Worm (Caenorhabditis elegans): ENCODE data around the gene dml-1.
"Not testable (repeated sequence)": the region's sequence is repeated elsewhere in the genome, so short reads cannot be mapped to it uniquely, and the experiment has no call there.

Gene dml-1

ce11 chrIV:2916043-2916442, 29.3 kb downstream of the dml-1 start:
- TF ChIP-seq lin-35 (GFP tag; optimal IDR thresholded peaks at IDR 0.05) (no peak), efl-1 (GFP tag; optimal IDR thresholded peaks at IDR 0.05) (peak; percentile 24)

ce11 chrIV:2917729-2918128, 31.0 kb downstream of the dml-1 start, which contains the start of gene Y54G2A.50:
Y54G2A.50 (plus strand) TSS chrIV:2918029.
- not testable (repeated sequence) for TF ChIP-seq sea-2 (GFP tag; IDR thresholded peaks at IDR 0.05); repo-1 (tag; optimal IDR thresholded peaks at IDR 0.05); lir-1 (GFP tag; conservative IDR thresholded peaks at IDR 0.05)

ce11 chrIV:2922196-2922595, 35.4 kb downstream of the dml-1 start, which contains the start of gene fbxc-45:
fbxc-45 (minus strand) TSS chrIV:2922243.
- peak; percentile 80 for TF ChIP-seq F33H1.4 (GFP tag; IDR thresholded peaks at IDR 0.05)
- TF ChIP-seq snpc-3.4 (tag; optimal IDR thresholded peaks at IDR 0.05): peak; percentile 12
- TF ChIP-seq dpl-1 (GFP tag; optimal IDR thresholded peaks at IDR 0.05): no peak
- TF ChIP-seq egrh-3 (GFP tag; IDR thresholded peaks at IDR 0.05): no peak
- peak; percentile 73 for TF ChIP-seq xnd-1 (tag; optimal IDR thresholded peaks at IDR 0.05)
- TF ChIP-seq hmg-1.2 (GFP tag; IDR thresholded peaks at IDR 0.05): 0 out of 2 replicates have a peak, but pooled peaks have one; percentile 5
- TF ChIP-seq K11D2.4 (GFP tag; IDR thresholded peaks at IDR 0.05): no peak
- no peak for TF ChIP-seq nfyb-1 (GFP tag; IDR thresholded peaks at IDR 0.05)
- peak; percentile 87 for TF ChIP-seq lsl-1 (GFP tag; optimal IDR thresholded peaks at IDR 0.05)
- no peak for TF ChIP-seq ztf-6 (GFP tag; IDR thresholded peaks at IDR 0.05)
- peak; percentile 53 for TF ChIP-seq him-1 (tag; optimal IDR thresholded peaks at IDR 0.05)
- peak; percentile 60; the same call in 1 of the 2 replicates for TF ChIP-seq D2030.7 (GFP tag; IDR thresholded peaks at IDR 0.05)
- peak; percentile 15 for TF ChIP-seq lin-54 (GFP tag; optimal IDR thresholded peaks at IDR 0.05)
- peak; percentile 68 for TF ChIP-seq madf-6 (GFP tag; IDR thresholded peaks at IDR 0.05)

- TF ChIP-seq madf-8 (GFP tag; conservative IDR thresholded peaks at IDR 0.05) (no peak), efl-1 (GFP tag; optimal IDR thresholded peaks at IDR 0.05) (no peak), D2030.7 (GFP tag; IDR thresholded peaks at IDR 0.05) (no peak), B0336.3 (GFP tag; IDR thresholded peaks at IDR 0.05) (no peak), zim-3 (tag; optimal IDR thresholded peaks at IDR 0.05) (no peak), lag-1 (GFP tag; IDR thresholded peaks at IDR 0.05) (no peak), ccch-3 (GFP tag; optimal IDR thresholded peaks at IDR 0.05) (no peak), ceh-100 (GFP tag; IDR thresholded peaks at IDR 0.05) (no peak), mcd-1 (GFP tag; IDR thresholded peaks at IDR 0.05) (no peak)
Measured at ce11 chrIV:2925591-2925990, 38.8 kb downstream of the dml-1 start, which contains the start of gene ubc-13. ubc-13 (minus strand) TSS chrIV:2925691.

ce11 chrIV:2928409-2928808, 41.7 kb downstream of the dml-1 start, which contains the start of gene manf-1:
manf-1 (minus strand) TSS chrIV:2928421.
- TF ChIP-seq dpl-1 (GFP tag; optimal IDR thresholded peaks at IDR 0.05): no peak
- TF ChIP-seq ama-1 (optimal IDR thresholded peaks at IDR 0.05): peak; percentile 26
- TF ChIP-seq ama-1 (GFP tag; optimal IDR thresholded peaks at IDR 0.05): no peak
- TF ChIP-seq cebp-1 (GFP tag; IDR thresholded peaks at IDR 0.05): no peak
- TF ChIP-seq cebp-1 (tag; optimal IDR thresholded peaks at IDR 0.05): peak; percentile 67
- TF ChIP-seq hlh-26 (GFP tag; conservative IDR thresholded peaks at IDR 0.05): no peak
- peak; percentile 2 for TF ChIP-seq F23B12.7 (tag; optimal IDR thresholded peaks at IDR 0.05; ENCODE audit: insufficient read depth)
- no peak for TF ChIP-seq mel-28 (tag; optimal IDR thresholded peaks at IDR 0.05; ENCODE audit: borderline replicate concordance)
- peak; percentile 45; the same call in 1 of the 2 replicates for TF ChIP-seq hmg-1.2 (GFP tag; IDR thresholded peaks at IDR 0.05)
- peak; percentile 78 to 88 for TF ChIP-seq let-607 (tag; optimal IDR thresholded peaks at IDR 0.05)
- 0 out of 2 replicates have a peak, but pooled peaks have one; percentile 47 for TF ChIP-seq B0336.3 (GFP tag; IDR thresholded peaks at IDR 0.05)
- no peak for TF ChIP-seq somi-1 (GFP tag; optimal IDR thresholded peaks at IDR 0.05)
- TF ChIP-seq zim-3 (tag; optimal IDR thresholded peaks at IDR 0.05): no peak
- TF ChIP-seq tbp1 (GFP tag; optimal IDR thresholded peaks at IDR 0.05): peak; percentile 32
- no peak for TF ChIP-seq ceh-27 (GFP tag; optimal IDR thresholded peaks at IDR 0.05)
- peak; percentile 51 for TF ChIP-seq lsl-1 (GFP tag; optimal IDR thresholded peaks at IDR 0.05)
- TF ChIP-seq lin-54 (GFP tag; optimal IDR thresholded peaks at IDR 0.05): peak; percentile 60
- TF ChIP-seq rcor-1 (GFP tag; IDR thresholded peaks at IDR 0.05): 0 out of 2 replicates have a peak, but pooled peaks have one; percentile 36
- peak; percentile 75 for TF ChIP-seq lin-40 (tag; optimal IDR thresholded peaks at IDR 0.05)
- 0 out of 2 replicates have a peak, but pooled peaks have one; percentile 29 for TF ChIP-seq C17E4.6 (GFP tag; IDR thresholded peaks at IDR 0.05)
- TF ChIP-seq unc-62 (GFP tag; optimal IDR thresholded peaks at IDR 0.05): no peak
- 0 out of 2 replicates have a peak, but pooled peaks have one; percentile 12 for TF ChIP-seq madf-8 (GFP tag; conservative IDR thresholded peaks at IDR 0.05)
